Worm (Caenorhabditis elegans): ENCODE measurements around the gene bath-37.

DNA sequence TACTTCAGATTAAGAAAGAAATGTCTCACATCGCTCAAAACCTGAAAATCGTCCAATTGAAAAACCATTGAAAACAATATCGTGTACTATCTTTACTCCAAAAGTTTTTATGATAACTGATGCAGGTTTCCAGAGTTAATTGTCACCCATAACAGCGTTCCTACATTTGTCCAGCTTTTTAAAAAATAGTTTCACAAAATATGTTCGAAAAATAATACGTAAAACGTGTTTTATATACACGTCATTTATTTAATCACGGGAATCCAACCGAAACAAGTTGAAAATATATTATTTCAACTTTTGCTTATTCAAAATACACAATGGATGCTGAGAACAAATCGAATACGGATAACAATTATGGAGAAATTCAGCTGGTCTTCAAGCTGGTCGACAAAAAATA, 6.8 kb downstream of the bath-37 start, which contains the start of gene K08E4.7:
- TF ChIP-seq ces-1 (GFP tag; optimal IDR thresholded peaks at IDR 0.05) (no peak), ham-2 (GFP tag; optimal IDR thresholded peaks at IDR 0.05) (no peak), nhr-2 (tag; optimal IDR thresholded peaks at IDR 0.05) (no peak), unc-62 (GFP tag; optimal IDR thresholded peaks at IDR 0.05) (no peak), lin-13 (tag; optimal IDR thresholded peaks at IDR 0.05) (no peak), M03D4.4 (tag; optimal IDR thresholded peaks at IDR 0.05) (no peak), snpc-4 (tag; optimal IDR thresholded peaks at IDR 0.05) (no peak), sptf-1 (tag; optimal IDR thresholded peaks at IDR 0.05) (no peak), unc-39 (tag; optimal IDR thresholded peaks at IDR 0.05) (no peak)

Measured in whole organism, mixed stage, embryonic.